Worm (Caenorhabditis elegans) whole organism, L4 larva: Measurements from ENCODE around the gene srn-1.

Source experiments
- D1046.2 ChIP-seq: fragments of 200-800 bp; sonication (Bioruptor generic); IDR thresholded peaks from 2 replicates; pipeline ENCODE4 v1.3.6; 2022; ENCODE audit warnings: missing genetic modification characterization, missing compliant biosample characterization
- F10B5.3 ChIP-seq: sonication (generic microtip); optimal IDR thresholded peaks from 2 replicates; lab custom pipeline; 2016; ENCODE audit warnings: mild to moderate bottlenecking, missing genetic modification characterization, missing compliant biosample characterization
- F37D6.2 ChIP-seq: sonication (generic microtip); optimal IDR thresholded peaks from 2 replicates; lab custom pipeline; 2016; ENCODE audit warnings: mild to moderate bottlenecking, missing genetic modification characterization, missing compliant biosample characterization
- F44E2.7 ChIP-seq: fragments of 200-800 bp; sonication (Bioruptor generic); IDR thresholded peaks from 2 replicates; pipeline ENCODE4 v2.1.2; 2022; ENCODE audit warnings: missing genetic modification characterization, missing compliant biosample characterization
- T26A8.4 ChIP-seq: fragments of 200-800 bp; sonication (Bioruptor generic); IDR thresholded peaks from 2 replicates; pipeline ENCODE4 v1.3.6; 2022; ENCODE audit warnings: missing genetic modification characterization, missing compliant biosample characterization
- Y105C5A.15 ChIP-seq: fragments of 200-800 bp; sonication (Bioruptor generic); IDR thresholded peaks from 2 replicates; pipeline ENCODE4 v1.3.6; 2022; ENCODE audit warnings: missing genetic modification characterization, missing compliant biosample characterization
- Y5F2A.4 ChIP-seq: fragments of 200-800 bp; sonication (Bioruptor generic); optimal IDR thresholded peaks from 2 replicates; lab custom pipeline; 2018; ENCODE audit warnings: mild to moderate bottlenecking, missing genetic modification characterization, missing compliant biosample characterization
- ZK337.2 ChIP-seq: fragments of 200-800 bp; sonication (Bioruptor generic); IDR thresholded peaks from 2 replicates; pipeline ENCODE4 v1.3.6; 2022; ENCODE audit warnings: missing genetic modification reagents, missing genetic modification characterization, missing compliant biosample characterization
- ZK546.5 ChIP-seq, 2 experiments: sonication (generic microtip); optimal IDR thresholded peaks; 2 replicates each; lab custom pipeline; 2017; ENCODE audit warnings: missing biosample characterization in 2 of 2, missing genetic modification characterization in 2 of 2
- aly-2 ChIP-seq: sonication (generic microtip); optimal IDR thresholded peaks from 2 replicates; lab custom pipeline; 2018; ENCODE audit warnings: missing biosample characterization, missing genetic modification characterization
- ama-1 ChIP-seq: fragments of 150-350 bp; optimal IDR thresholded peaks from 2 replicates; lab custom pipeline; 2014; ENCODE audit warnings: inconsistent platforms, mixed read lengths
- arid-1 ChIP-seq: fragments of 200-800 bp; sonication (Bioruptor generic); conservative IDR thresholded peaks from 2 replicates; pipeline ENCODE4 v1.3.6; 2022; ENCODE audit warnings: missing genetic modification reagents, missing genetic modification characterization, missing compliant biosample characterization
- ceh-28 ChIP-seq: fragments of 150-350 bp; optimal IDR thresholded peaks from 2 replicates; lab custom pipeline; 2014; ENCODE audit warnings: missing biosample characterization, missing genetic modification reagents, missing genetic modification characterization
- ceh-44 ChIP-seq: fragments of 200-800 bp; sonication (Bioruptor generic); IDR thresholded peaks from 2 replicates; pipeline ENCODE4 v1.3.6; 2022; ENCODE audit warnings: missing genetic modification reagents, missing genetic modification characterization, missing compliant biosample characterization
- ceh-62 ChIP-seq: sonication (generic microtip); optimal IDR thresholded peaks from 2 replicates; lab custom pipeline; 2017; ENCODE audit warnings: missing biosample characterization, missing genetic modification characterization
- ceh-82 ChIP-seq: sonication (generic microtip); optimal IDR thresholded peaks from 2 replicates; lab custom pipeline; 2017; ENCODE audit warnings: missing biosample characterization, missing genetic modification characterization
- ces-1 ChIP-seq: fragments of 150-350 bp; sonication (generic microtip); optimal IDR thresholded peaks from 4 replicates; lab custom pipeline; 2014; ENCODE audit warnings: missing biosample characterization, missing genetic modification reagents, missing genetic modification characterization
- ctbp-1 ChIP-seq: fragments of 200-800 bp; sonication (Bioruptor generic); IDR thresholded peaks from 2 replicates; pipeline ENCODE4 v1.3.6; 2022; ENCODE audit warnings: missing genetic modification reagents, missing genetic modification characterization, missing compliant biosample characterization
- daf-16 ChIP-seq, 3 experiments: sonication (generic microtip); optimal IDR thresholded peaks; 2 replicates each; lab custom pipeline; 2016 to 2017; ENCODE audit warnings: missing genetic modification characterization in 3 of 3, missing genetic modification reagents in 3 of 3, mild to moderate bottlenecking in 2 of 3, missing compliant biosample characterization in 2 of 3, missing biosample characterization in 1 of 3, moderate library complexity in 1 of 3
- dve-1 ChIP-seq: sonication (generic microtip); optimal IDR thresholded peaks from 2 replicates; lab custom pipeline; 2017; ENCODE audit warnings: antibody characterized with exemption, mild to moderate bottlenecking, missing genetic modification characterization, missing compliant biosample characterization; ENCODE audit not compliant: insufficient read depth
- hlh-11 ChIP-seq: fragments of 200-800 bp; sonication (Bioruptor generic); optimal IDR thresholded peaks from 2 replicates; lab custom pipeline; 2018; ENCODE audit warnings: mild to moderate bottlenecking, missing genetic modification characterization, missing compliant biosample characterization
- hmg-1.1 ChIP-seq: fragments of 200-800 bp; sonication (Bioruptor generic); IDR thresholded peaks from 2 replicates; pipeline ENCODE4 v1.3.6; 2022; ENCODE audit warnings: missing genetic modification reagents, missing genetic modification characterization, missing compliant biosample characterization
- jun-1 ChIP-seq: fragments of 150-350 bp; optimal IDR thresholded peaks from 2 replicates; lab custom pipeline; 2014; ENCODE audit warnings: missing biosample characterization, missing genetic modification reagents, missing genetic modification characterization
- lin-15B ChIP-seq: fragments of 150-350 bp; sonication (generic microtip); optimal IDR thresholded peaks from 3 replicates; lab custom pipeline; 2014; ENCODE audit warnings: missing biosample characterization, missing genetic modification characterization
- lin-29 ChIP-seq: fragments of 200-800 bp; sonication (Bioruptor generic); IDR thresholded peaks from 2 replicates; pipeline ENCODE4 v1.3.6; 2022; ENCODE audit warnings: missing genetic modification reagents, missing genetic modification characterization, missing compliant biosample characterization
- lin-38 ChIP-seq: fragments of 200-800 bp; sonication (Bioruptor generic); IDR thresholded peaks from 2 replicates; pipeline ENCODE4 v1.3.6; 2022; ENCODE audit warnings: missing genetic modification reagents, missing genetic modification characterization, missing compliant biosample characterization
- lsy-2 ChIP-seq, 2 experiments: fragments of 150-350 bp in 1 of 2; sonication (generic microtip) in 1 of 2; optimal IDR thresholded peaks; 2 replicates each; lab custom pipeline; 2014 to 2017; ENCODE audit warnings: missing biosample characterization in 2 of 2, missing genetic modification characterization in 2 of 2
- madf-5 ChIP-seq, 2 experiments: fragments of 200-800 bp; sonication (Bioruptor generic); IDR thresholded peaks; 2 replicates each; pipeline ENCODE4 v1.3.6; 2022; ENCODE audit warnings: missing compliant biosample characterization in 2 of 2, missing genetic modification characterization in 2 of 2
- madf-9 ChIP-seq: fragments of 200-800 bp; sonication (Bioruptor generic); conservative IDR thresholded peaks from 2 replicates; pipeline ENCODE4 v1.3.6; 2022; ENCODE audit warnings: missing genetic modification reagents, missing genetic modification characterization, missing compliant biosample characterization
- mdt-29 ChIP-seq: fragments of 200-800 bp; sonication (Bioruptor generic); IDR thresholded peaks from 2 replicates; pipeline ENCODE4 v1.3.6; 2022; ENCODE audit warnings: missing genetic modification reagents, missing genetic modification characterization, missing compliant biosample characterization
- mep-1 ChIP-seq: fragments of 150-350 bp; sonication (generic microtip); optimal IDR thresholded peaks from 3 replicates; lab custom pipeline; 2014; ENCODE audit warnings: missing biosample characterization, missing genetic modification characterization
- nhr-10 ChIP-seq: fragments of 150-350 bp; optimal IDR thresholded peaks from 2 replicates; lab custom pipeline; 2014; ENCODE audit warnings: missing biosample characterization, missing genetic modification characterization
- nhr-11 ChIP-seq: fragments of 150-350 bp; optimal IDR thresholded peaks from 2 replicates; lab custom pipeline; 2014; ENCODE audit warnings: missing biosample characterization, missing genetic modification characterization
- nhr-111 ChIP-seq: fragments of 200-800 bp; sonication (Bioruptor generic); optimal IDR thresholded peaks from 2 replicates; lab custom pipeline; 2018; ENCODE audit warnings: mild to moderate bottlenecking, missing genetic modification characterization, missing compliant biosample characterization
- nhr-237 ChIP-seq: sonication (generic microtip); optimal IDR thresholded peaks from 2 replicates; lab custom pipeline; 2017; ENCODE audit warnings: missing biosample characterization, missing genetic modification characterization
- nhr-25 ChIP-seq: sonication (generic microtip); optimal IDR thresholded peaks from 2 replicates; lab custom pipeline; 2017; ENCODE audit warnings: missing genetic modification characterization, mild to moderate bottlenecking, missing compliant biosample characterization, antibody characterized with exemption, moderate library complexity, borderline replicate concordance; ENCODE audit not compliant: insufficient read depth
- nhr-41 ChIP-seq: fragments of 200-800 bp; sonication (Bioruptor generic); IDR thresholded peaks from 2 replicates; pipeline ENCODE4 v1.3.6; 2022; ENCODE audit warnings: missing genetic modification reagents, missing genetic modification characterization, missing compliant biosample characterization
- nhr-42 ChIP-seq: fragments of 200-800 bp; sonication (Bioruptor generic); IDR thresholded peaks from 2 replicates; pipeline ENCODE4 v1.3.6; 2022; ENCODE audit warnings: missing genetic modification characterization, missing compliant biosample characterization
- nhr-48 ChIP-seq: sonication (generic microtip); optimal IDR thresholded peaks from 2 replicates; lab custom pipeline; 2016; ENCODE audit warnings: mild to moderate bottlenecking, missing genetic modification characterization, missing compliant biosample characterization
- nhr-76 ChIP-seq: fragments of 150-350 bp; optimal IDR thresholded peaks from 2 replicates; lab custom pipeline; 2014; ENCODE audit warnings: missing biosample characterization, missing genetic modification characterization
- nhr-77 ChIP-seq: fragments of 150-350 bp; optimal IDR thresholded peaks from 2 replicates; lab custom pipeline; 2014; ENCODE audit warnings: missing biosample characterization, missing genetic modification characterization
- rbr-2 ChIP-seq: sonication (generic microtip); optimal IDR thresholded peaks from 2 replicates; lab custom pipeline; 2016; ENCODE audit warnings: missing genotype, missing genetic modification characterization, missing compliant biosample characterization
- saeg-2 ChIP-seq: fragments of 200-800 bp; sonication (Bioruptor generic); IDR thresholded peaks from 2 replicates; pipeline ENCODE4 v1.3.6; 2022; ENCODE audit warnings: missing genetic modification reagents, missing genetic modification characterization, missing compliant biosample characterization
- set-16 ChIP-seq: fragments of 200-800 bp; sonication (Bioruptor generic); IDR thresholded peaks from 2 replicates; pipeline ENCODE4 v1.3.6; 2022; ENCODE audit warnings: missing genetic modification reagents, missing genetic modification characterization, missing compliant biosample characterization
- skn-1 ChIP-seq: fragments of 150-350 bp; optimal IDR thresholded peaks from 2 replicates; lab custom pipeline; 2014; ENCODE audit warnings: missing biosample characterization, missing genetic modification characterization
- snpc-1.2 ChIP-seq: fragments of 200-800 bp; sonication (Bioruptor generic); IDR thresholded peaks from 2 replicates; pipeline ENCODE4 v1.3.6; 2022; ENCODE audit warnings: missing genetic modification reagents, missing genetic modification characterization, missing compliant biosample characterization
- snpc-4 ChIP-seq: fragments of 150-350 bp; optimal IDR thresholded peaks from 2 replicates; lab custom pipeline; 2014; ENCODE audit warnings: missing biosample characterization, missing genetic modification characterization
- tra-1 ChIP-seq: fragments of 200-800 bp; sonication (Bioruptor generic); IDR thresholded peaks from 2 replicates; pipeline ENCODE4 v1.3.6; 2022; ENCODE audit warnings: missing genetic modification reagents, missing genetic modification characterization, missing compliant biosample characterization
- zag-1 ChIP-seq: fragments of 150-350 bp; optimal IDR thresholded peaks from 2 replicates; lab custom pipeline; 2014; ENCODE audit warnings: missing biosample characterization, missing genetic modification characterization
- zfp-2 ChIP-seq: sonication (generic microtip); optimal IDR thresholded peaks from 2 replicates; lab custom pipeline; 2016; ENCODE audit warnings: mild to moderate bottlenecking, missing genetic modification characterization, missing compliant biosample characterization
- zfp-3 ChIP-seq: fragments of 200-800 bp; sonication (Bioruptor generic); conservative IDR thresholded peaks from 2 replicates; pipeline ENCODE4 v1.3.6; 2022; ENCODE audit warnings: missing genetic modification reagents, missing genetic modification characterization, missing compliant biosample characterization
- zip-11 ChIP-seq: fragments of 200-800 bp; sonication (Bioruptor generic); IDR thresholded peaks from 2 replicates; pipeline ENCODE4 v1.3.6; 2022; ENCODE audit warnings: missing genetic modification characterization, missing compliant biosample characterization

The srn-1 gene

ce11 chrV:6275209-6275608, 11.0 kb downstream of the srn-1 start (continued):
- no peak for TF ChIP-seq F44E2.7 (GFP tag; lab: Robert Waterston, UW)
- no peak for TF ChIP-seq nhr-76
- TF ChIP-seq set-16 (GFP tag; lab: Robert Waterston, UW), result no peak
- TF ChIP-seq ZK337.2 (GFP tag; lab: Robert Waterston, UW), result no peak
- no peak for TF ChIP-seq daf-16 (GFP tag; optimal IDR thresholded peaks at IDR 0.05; lab: Kevin White, UChicago)
- TF ChIP-seq daf-16 (tag; optimal IDR thresholded peaks at IDR 0.05; lab: Kevin White, UChicago), result peak; percentile 86
- TF ChIP-seq ctbp-1 (GFP tag; lab: Robert Waterston, UW), result no peak
- peak in 1 of 2 experiments; percentile 56 for TF ChIP-seq lsy-2 (tag; optimal IDR thresholded peaks at IDR 0.05; lab: Kevin White, UChicago)
- TF ChIP-seq saeg-2 (GFP tag; lab: Robert Waterston, UW), result peak; percentile 68; the same call in 1 of the 2 replicates
- TF ChIP-seq jun-1 (tag; lab: Kevin White, UChicago), result peak; percentile 12
- TF ChIP-seq lin-38 (GFP tag; lab: Robert Waterston, UW), result no peak
- TF ChIP-seq zag-1 (tag; lab: Kevin White, UChicago), result no peak
- TF ChIP-seq zfp-3 (GFP tag; lab: Robert Waterston, UW), result 0 out of 2 replicates have a peak, but pooled peaks have one; percentile 32
- no peak for TF ChIP-seq lin-15B (tag; lab: Kevin White, UChicago)
- no peak for TF ChIP-seq F37D6.2 (tag; lab: Kevin White, UChicago)
- no peak for TF ChIP-seq aly-2 (tag; lab: Kevin White, UChicago)
- no peak for TF ChIP-seq ceh-28 (tag; lab: Kevin White, UChicago)
- no peak for TF ChIP-seq ceh-44
- TF ChIP-seq mep-1 (tag; lab: Kevin White, UChicago), result peak; percentile 8
- no peak for TF ChIP-seq zip-11 (GFP tag; lab: Robert Waterston, UW)
- TF ChIP-seq zfp-2, result no peak
- TF ChIP-seq tra-1 (GFP tag; lab: Robert Waterston, UW), result peak; percentile 65; the same call in 1 of the 2 replicates
- no peak for TF ChIP-seq nhr-111 (GFP tag; lab: Kevin White, UChicago)
- no peak for TF ChIP-seq ceh-82 (tag; lab: Kevin White, UChicago)
- TF ChIP-seq ZK546.5 (tag; optimal IDR thresholded peaks at IDR 0.05; lab: Kevin White, UChicago), result no peak
- TF ChIP-seq lin-29, result no peak
- no peak for TF ChIP-seq arid-1 (GFP tag; lab: Robert Waterston, UW)
- no peak for TF ChIP-seq nhr-42 (GFP tag; lab: Robert Waterston, UW)
- TF ChIP-seq dve-1 (tag; lab: Kevin White, UChicago), result peak; percentile 89
- TF ChIP-seq madf-9 (GFP tag; lab: Robert Waterston, UW), result no peak
- TF ChIP-seq ama-1 (lab: Kevin White, UChicago), result peak; percentile 19
- peak; percentile 81 for TF ChIP-seq nhr-77 (tag; lab: Kevin White, UChicago)
- no peak for TF ChIP-seq nhr-237 (tag; lab: Kevin White, UChicago)
- no peak for TF ChIP-seq mdt-29 (GFP tag; lab: Robert Waterston, UW)
- TF ChIP-seq rbr-2 (tag; lab: Kevin White, UChicago), result no peak
- no peak for TF ChIP-seq T26A8.4 (GFP tag; lab: Robert Waterston, UW)
- no peak for TF ChIP-seq madf-5 (GFP tag; IDR thresholded peaks at IDR 0.05; lab: Robert Waterston, UW)
- TF ChIP-seq nhr-10 (tag; lab: Kevin White, UChicago), result no peak
- no peak for TF ChIP-seq snpc-1.2 (GFP tag; lab: Robert Waterston, UW)
- no peak for TF ChIP-seq nhr-25
- no peak for TF ChIP-seq ceh-62
- TF ChIP-seq nhr-11 (tag; lab: Kevin White, UChicago), result no peak
- TF ChIP-seq Y5F2A.4 (GFP tag; lab: Kevin White, UChicago), result no peak
- TF ChIP-seq ces-1, result no peak
- no peak for TF ChIP-seq snpc-4
- TF ChIP-seq nhr-41, result no peak
- TF ChIP-seq Y105C5A.15, result no peak
- peak; percentile 93 for TF ChIP-seq hlh-11 (tag; lab: Kevin White, UChicago)
- TF ChIP-seq D1046.2 (GFP tag; lab: Robert Waterston, UW), result no peak
- peak; percentile 75 for TF ChIP-seq nhr-48 (tag; lab: Kevin White, UChicago)
- TF ChIP-seq hmg-1.1 (GFP tag; lab: Robert Waterston, UW), result no peak
- TF ChIP-seq skn-1 (tag; lab: Kevin White, UChicago), result no peak
- TF ChIP-seq F10B5.3 (tag; lab: Kevin White, UChicago), result no peak
